Worm (Caenorhabditis elegans) whole organism, mixed stage, embryonic: ENCODE data around the gene W03F9.4.

Experiments
- M03D4.4 ChIP-seq: sonication (generic microtip); optimal IDR thresholded peaks from 2 replicates; lab custom pipeline; 2017; ENCODE audit warnings: mild to moderate bottlenecking, missing genetic modification characterization, missing compliant biosample characterization
- nhr-76 ChIP-seq: sonication (generic microtip); optimal IDR thresholded peaks from 2 replicates; lab custom pipeline; 2017; ENCODE audit warnings: missing biosample characterization, missing genetic modification characterization
- sem-2 ChIP-seq: fragments of 200-800 bp; sonication (Bioruptor generic); optimal IDR thresholded peaks from 2 replicates; lab custom pipeline; 2018; ENCODE audit warnings: mild to moderate bottlenecking, missing genetic modification characterization, missing compliant biosample characterization
- unc-120 ChIP-seq: sonication (generic microtip); optimal IDR thresholded peaks from 2 replicates; lab custom pipeline; 2017; ENCODE audit warnings: missing genetic modification characterization, missing compliant biosample characterization; ENCODE audit not compliant: poor library complexity, severe bottlenecking

DNA sequence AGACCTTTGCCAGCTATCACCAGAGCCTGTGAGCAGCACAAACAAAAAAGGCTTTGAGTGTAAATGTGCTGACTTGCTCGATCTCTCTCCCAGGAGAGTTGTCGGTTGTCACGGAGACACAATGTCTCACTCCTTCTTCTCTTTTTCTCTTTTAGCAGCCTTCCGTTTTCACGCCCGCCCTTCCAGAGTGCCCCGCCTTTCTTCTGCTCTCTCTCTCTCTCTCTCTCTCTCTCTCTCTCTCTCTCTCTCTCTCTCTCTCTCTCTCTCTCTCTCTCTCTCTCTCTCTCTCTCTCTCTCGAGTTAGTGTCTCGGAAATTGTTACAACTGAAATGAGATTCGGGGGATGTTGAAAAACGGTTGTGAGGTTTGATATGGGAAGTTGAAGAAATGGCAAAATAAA is 22.2 kb upstream of the W03F9.4 start:
- TF ChIP-seq nhr-76 (tag; lab: Kevin White, UChicago) = no peak
- TF ChIP-seq unc-120 (tag; lab: Kevin White, UChicago) = no peak
- TF ChIP-seq sem-2 = no peak
- TF ChIP-seq M03D4.4 = peak; percentile 5
